Worm (Caenorhabditis elegans) whole organism, young adult: ENCODE data around the gene eea-1.

Experiments
- ama-1 ChIP-seq, 3 experiments: fragments of 150-350 bp in 1 of 3; sonication (generic microtip) in 2 of 3; optimal IDR thresholded peaks; 2 replicates each; lab custom pipeline; 2014 to 2018; ENCODE audit warnings: missing biosample characterization in 2 of 3, missing genetic modification characterization in 2 of 3, missing genetic modification reagents in 2 of 3
- atf-7 ChIP-seq: sonication (generic microtip); optimal IDR thresholded peaks from 2 replicates; lab custom pipeline; 2017; ENCODE audit warnings: mild to moderate bottlenecking, missing genetic modification characterization, missing compliant biosample characterization
- ccch-3 ChIP-seq: fragments of 200-800 bp; sonication (Bioruptor generic); optimal IDR thresholded peaks from 2 replicates; lab custom pipeline; 2018; ENCODE audit warnings: mild to moderate bottlenecking, missing genetic modification characterization, missing compliant biosample characterization
- him-1 ChIP-seq: sonication (generic microtip); optimal IDR thresholded peaks from 2 replicates; lab custom pipeline; 2016; ENCODE audit warnings: missing genotype, missing genetic modification reagents, missing genetic modification characterization, missing compliant biosample characterization
- hlh-26 ChIP-seq: fragments of 200-800 bp; sonication (Bioruptor generic); conservative IDR thresholded peaks from 2 replicates; pipeline ENCODE4 v1.3.6; 2022; ENCODE audit warnings: missing genetic modification reagents, missing genetic modification characterization, missing compliant biosample characterization
- nfya-1 ChIP-seq: sonication (generic microtip); optimal IDR thresholded peaks from 2 replicates; lab custom pipeline; 2017; ENCODE audit warnings: antibody characterized with exemption, missing compliant biosample characterization, missing genetic modification characterization, borderline replicate concordance; ENCODE audit not compliant: insufficient read depth
- nhr-90 ChIP-seq: sonication (generic microtip); optimal IDR thresholded peaks from 2 replicates; lab custom pipeline; 2016; ENCODE audit warnings: missing genotype, mild to moderate bottlenecking, missing genetic modification characterization, missing compliant biosample characterization
- sea-2 ChIP-seq: fragments of 200-800 bp; sonication (Bioruptor generic); IDR thresholded peaks from 2 replicates; pipeline ENCODE4 v1.3.6; 2022; ENCODE audit warnings: missing genetic modification characterization, missing compliant biosample characterization
- snpc-4 ChIP-seq, 5 experiments: fragments of 150-350 bp in 1 of 5; sonication (generic microtip) in 4 of 5; optimal IDR thresholded peaks; 2 replicates each; lab custom pipeline; 2014 to 2018; ENCODE audit warnings: missing genetic modification characterization in 5 of 5, missing biosample characterization in 3 of 5, antibody characterized with exemption in 2 of 5, mild to moderate bottlenecking in 2 of 5, missing compliant biosample characterization in 2 of 5, missing genotype in 2 of 5, moderate library complexity in 2 of 5, missing genetic modification reagents in 1 of 5
- zfh-2 ChIP-seq: fragments of 200-800 bp; sonication (Bioruptor generic); conservative IDR thresholded peaks from 2 replicates; pipeline ENCODE4 v1.3.6; 2022; ENCODE audit warnings: missing genetic modification reagents, missing genetic modification characterization, missing compliant biosample characterization

ce11 chrV:13536058-13536579 is 38.9 kb upstream of the eea-1 start, which contains the start of gene frpr-5:
- TF ChIP-seq atf-7 (tag; lab: Kevin White, UChicago) (no peak), zfh-2 (no peak), nfya-1 (tag; lab: Kevin White, UChicago) (no peak), hlh-26 (GFP tag; lab: Robert Waterston, UW) (no peak), snpc-4 (GFP tag; optimal IDR thresholded peaks at IDR 0.05; lab: Kevin White, UChicago) (no peak), snpc-4 (tag; optimal IDR thresholded peaks at IDR 0.05; lab: Kevin White, UChicago) (no peak), sea-2 (no peak), ama-1 (optimal IDR thresholded peaks at IDR 0.05; lab: Kevin White, UChicago) (no peak), ama-1 (GFP tag; optimal IDR thresholded peaks at IDR 0.05; lab: Kevin White, UChicago) (no peak), him-1 (tag; lab: Kevin White, UChicago) (no peak), nhr-90 (tag; lab: Kevin White, UChicago) (no peak), ccch-3 (no peak)
